Worm (Caenorhabditis elegans): ENCODE results near the gene F12E12.6.

- TF ChIP-seq him-1 (tag; optimal IDR thresholded peaks at IDR 0.05) (no peak), dao-5 (tag; optimal IDR thresholded peaks at IDR 0.05) (no peak), W03F9.2 (tag; optimal IDR thresholded peaks at IDR 0.05) (no peak)
Observed at ce11 chrII:3757499-3757898, 20.8 kb upstream of the F12E12.6 start, which contains the start of gene srx-111.

Data from whole organism, L4/young adult.